Fruit fly (Drosophila melanogaster) whole organism, prepupa: Measurements from ENCODE around the gene SP1029.

Experiments used
- CG10669 ChIP-seq: fragments of 200-800 bp; sonication (Bioruptor generic); optimal IDR thresholded peaks from 3 replicates; lab custom pipeline; 2018; ENCODE audit warnings: missing biosample characterization, mild to moderate bottlenecking, missing genetic modification characterization, moderate library complexity
- CG11902 ChIP-seq: fragments of 200-800 bp; sonication (Bioruptor generic); optimal IDR thresholded peaks from 3 replicates; lab custom pipeline; 2016; ENCODE audit warnings: missing biosample characterization, missing genetic modification characterization
- CG31627 ChIP-seq: fragments of 200-800 bp; sonication (Bioruptor generic); optimal IDR thresholded peaks from 3 replicates; lab custom pipeline; 2016; ENCODE audit warnings: missing biosample characterization, missing genetic modification characterization
- CG4318 ChIP-seq: fragments of 200-800 bp; sonication (Bioruptor generic); optimal IDR thresholded peaks from 3 replicates; lab custom pipeline; 2017; ENCODE audit warnings: missing biosample characterization, mild to moderate bottlenecking, missing genetic modification characterization

- TF ChIP-seq CG11902 (GFP tag; lab: Kevin White, UChicago) (no peak), CG4318 (GFP tag; lab: Kevin White, UChicago) (no peak), CG10669 (GFP tag; lab: Kevin White, UChicago) (no peak), CG31627 (GFP tag; lab: Kevin White, UChicago) (no peak)
These were observed 32.2 kb downstream of the SP1029 start for dm6 chr3R:29218001-29218400.
